Worm (Caenorhabditis elegans) whole organism, L4/young adult: ENCODE data around the gene lgc-41.

Source experiments
- W03F9.2 ChIP-seq: fragments of 150-350 bp; optimal IDR thresholded peaks from 2 replicates; lab custom pipeline; 2014; ENCODE audit warnings: missing biosample characterization, missing genetic modification characterization
- him-1 ChIP-seq: sonication (generic microtip); optimal IDR thresholded peaks from 2 replicates; lab custom pipeline; 2016; ENCODE audit warnings: missing genotype, missing genetic modification reagents, missing genetic modification characterization, missing compliant biosample characterization

ce11 chrX:10485300-10485755 lies 31.3 kb downstream of the lgc-41 start, which contains the start of gene C33D3.3:
- TF ChIP-seq W03F9.2 (tag; lab: Kevin White, UChicago): no peak
- no peak for TF ChIP-seq him-1 (tag; lab: Kevin White, UChicago)
